Fruit fly (Drosophila melanogaster) whole organism, embryonic: ENCODE data around the gene Cht6.

Source experiments
- B-H2 ChIP-seq: fragments of 200-800 bp; sonication (Bioruptor generic); optimal IDR thresholded peaks from 2 replicates; lab custom pipeline; 2018; ENCODE audit warnings: missing biosample characterization, mild to moderate bottlenecking, missing genetic modification characterization
- BEAF-32 ChIP-seq: fragments of 200-800 bp; sonication (Bioruptor generic); optimal IDR thresholded peaks from 3 replicates; lab custom pipeline; 2017; ENCODE audit warnings: missing biosample characterization, missing genetic modification characterization, mild to moderate bottlenecking, moderate library complexity, missing genetic modification reagents
- CG10274 ChIP-seq: fragments of 200-800 bp; sonication (Bioruptor generic); optimal IDR thresholded peaks from 3 replicates; lab custom pipeline; 2017; ENCODE audit warnings: missing biosample characterization, mild to moderate bottlenecking, missing genetic modification characterization
- CG11398 ChIP-seq: fragments of 200-800 bp; sonication (Bioruptor generic); optimal IDR thresholded peaks from 2 replicates; lab custom pipeline; 2016; ENCODE audit warnings: missing biosample characterization, missing genetic modification characterization
- CG11504 ChIP-seq: fragments of 200-800 bp; sonication (Bioruptor generic); optimal IDR thresholded peaks from 3 replicates; lab custom pipeline; 2019; ENCODE audit warnings: missing biosample characterization, mild to moderate bottlenecking, missing genetic modification characterization, moderate library complexity
- CG12219 ChIP-seq: fragments of 200-800 bp; sonication (Bioruptor generic); optimal IDR thresholded peaks from 3 replicates; lab custom pipeline; 2018; ENCODE audit warnings: missing biosample characterization, mild to moderate bottlenecking, missing genetic modification characterization
- CG17802 ChIP-seq: fragments of 200-800 bp; sonication (Bioruptor generic); optimal IDR thresholded peaks from 2 replicates; lab custom pipeline; 2018; ENCODE audit warnings: missing biosample characterization, mild to moderate bottlenecking, missing genetic modification characterization, moderate library complexity
- CG18262 ChIP-seq: fragments of 200-800 bp; optimal IDR thresholded peaks from 3 replicates; lab custom pipeline; 2019; ENCODE audit warnings: missing biosample characterization, mild to moderate bottlenecking, missing genetic modification characterization, moderate library complexity
- CG2202 ChIP-seq: fragments of 200-800 bp; sonication (Bioruptor generic); optimal IDR thresholded peaks from 2 replicates; lab custom pipeline; 2018; ENCODE audit warnings: missing biosample characterization, mild to moderate bottlenecking, missing genetic modification characterization
- CG2678 ChIP-seq: fragments of 200-800 bp; sonication (Bioruptor generic); optimal IDR thresholded peaks from 3 replicates; lab custom pipeline; 2019; ENCODE audit warnings: missing biosample characterization, mild to moderate bottlenecking, missing genetic modification characterization, moderate library complexity
- CG3995 ChIP-seq: fragments of 200-800 bp; sonication (Bioruptor generic); optimal IDR thresholded peaks from 3 replicates; lab custom pipeline; 2016; ENCODE audit warnings: missing biosample characterization, missing genetic modification characterization
- CG43689 ChIP-seq: fragments of 200-800 bp; sonication (Bioruptor generic); IDR thresholded peaks from 2 replicates; pipeline ENCODE4 v1.3.6; 2022; ENCODE audit warnings: missing biosample characterization, missing genetic modification characterization
- CG6683 ChIP-seq: fragments of 200-800 bp; sonication (Bioruptor generic); optimal IDR thresholded peaks from 2 replicates; lab custom pipeline; 2017; ENCODE audit warnings: missing biosample characterization, mild to moderate bottlenecking, missing genetic modification characterization, missing genetic modification reagents
- CG7271 ChIP-seq: fragments of 200-800 bp; sonication (Bioruptor generic); optimal IDR thresholded peaks from 2 replicates; lab custom pipeline; 2018; ENCODE audit warnings: missing biosample characterization, mild to moderate bottlenecking, missing genetic modification characterization, moderate library complexity
- CG7357 ChIP-seq: fragments of 200-800 bp; sonication (Bioruptor generic); IDR thresholded peaks from 3 replicates; pipeline ENCODE4 v1.3.6; 2022; ENCODE audit warnings: missing biosample characterization, missing genetic modification characterization
- CG7987 ChIP-seq: fragments of 200-800 bp; sonication (Bioruptor generic); optimal IDR thresholded peaks from 2 replicates; lab custom pipeline; 2018; ENCODE audit warnings: missing biosample characterization, mild to moderate bottlenecking, missing genetic modification characterization, moderate library complexity
- CG8089 ChIP-seq: fragments of 200-800 bp; sonication (Bioruptor generic); optimal IDR thresholded peaks from 3 replicates; lab custom pipeline; 2016; ENCODE audit warnings: missing biosample characterization, missing genetic modification characterization
- CG9609 ChIP-seq: fragments of 200-800 bp; sonication (Bioruptor generic); optimal IDR thresholded peaks from 3 replicates; lab custom pipeline; 2016; ENCODE audit warnings: missing biosample characterization, missing genetic modification characterization
- CHES-1-like ChIP-seq: fragments of 200-800 bp; sonication (Bioruptor generic); optimal IDR thresholded peaks from 2 replicates; lab custom pipeline; 2016; ENCODE audit warnings: missing biosample characterization, missing genetic modification characterization
- Dip3 ChIP-seq: fragments of 200-800 bp; sonication (Bioruptor generic); optimal IDR thresholded peaks from 3 replicates; lab custom pipeline; 2016; ENCODE audit warnings: missing biosample characterization, missing genetic modification characterization
- Dp ChIP-seq: fragments of 200-800 bp; sonication (Bioruptor generic); optimal IDR thresholded peaks from 2 replicates; lab custom pipeline; 2018; ENCODE audit warnings: missing biosample characterization, mild to moderate bottlenecking, missing genetic modification characterization, moderate library complexity
- Gsc ChIP-seq: fragments of 200-800 bp; sonication (Bioruptor generic); IDR thresholded peaks from 2 replicates; pipeline ENCODE4 v1.3.6; 2022; ENCODE audit warnings: missing biosample characterization, missing genetic modification characterization
- Hr78 ChIP-seq, 2 experiments: fragments of 200-800 bp in 1 of 2; fragments of >200 bp in 1 of 2; sonication (Bioruptor generic) in 1 of 2; optimal IDR thresholded peaks; 2 replicates each; lab custom pipeline; 2017 to 2019; ENCODE audit warnings: missing biosample characterization in 2 of 2, missing genetic modification characterization in 2 of 2, mild to moderate bottlenecking in 1 of 2, moderate library complexity in 1 of 2
- Jarid2 ChIP-seq: fragments of 200-800 bp; sonication (Bioruptor generic); optimal IDR thresholded peaks from 3 replicates; lab custom pipeline; 2017; ENCODE audit warnings: mild to moderate bottlenecking, missing biosample characterization, missing genetic modification reagents, missing genetic modification characterization
- Poxn ChIP-seq: fragments of 200-800 bp; sonication (Bioruptor generic); IDR thresholded peaks from 2 replicates; pipeline ENCODE4 v1.3.6; 2022; ENCODE audit warnings: missing biosample characterization, missing genetic modification characterization
- Tbp ChIP-seq: fragments of >200 bp; optimal IDR thresholded peaks from 2 replicates; lab custom pipeline; 2018; ENCODE audit warnings: missing biosample characterization, missing genetic modification characterization
- Xbp1 ChIP-seq: fragments of 200-800 bp; sonication (Bioruptor generic); optimal IDR thresholded peaks from 3 replicates; lab custom pipeline; 2016; ENCODE audit warnings: missing biosample characterization, mild to moderate bottlenecking, missing genetic modification characterization
- ab ChIP-seq: fragments of 200-800 bp; sonication (Bioruptor generic); optimal IDR thresholded peaks from 2 replicates; lab custom pipeline; 2016; ENCODE audit warnings: missing biosample characterization, missing genetic modification characterization
- ap ChIP-seq: fragments of 200-800 bp; sonication (Bioruptor generic); IDR thresholded peaks from 2 replicates; pipeline ENCODE4 v1.3.6; 2022; ENCODE audit warnings: missing biosample characterization, missing genetic modification characterization
- ara ChIP-seq: fragments of 200-800 bp; sonication (Bioruptor generic); IDR thresholded peaks from 2 replicates; pipeline ENCODE4 v1.3.6; 2022; ENCODE audit warnings: missing biosample characterization, missing genetic modification characterization
- ash1 ChIP-seq: fragments of 200-800 bp; sonication (Bioruptor generic); optimal IDR thresholded peaks from 2 replicates; lab custom pipeline; 2018; ENCODE audit warnings: missing biosample characterization, mild to moderate bottlenecking, missing genetic modification characterization
- btn ChIP-seq: fragments of 200-800 bp; sonication (Bioruptor generic); optimal IDR thresholded peaks from 2 replicates; lab custom pipeline; 2016; ENCODE audit warnings: missing biosample characterization, missing genetic modification characterization
- cas ChIP-seq: fragments of 200-800 bp; sonication (Bioruptor generic); IDR thresholded peaks from 2 replicates; pipeline ENCODE4 v1.3.6; 2022; ENCODE audit warnings: missing biosample characterization, missing genetic modification characterization
- chif ChIP-seq, 2 experiments: fragments of 200-800 bp; sonication (Bioruptor generic); optimal IDR thresholded peaks; 3 replicates each; lab custom pipeline; 2016; ENCODE audit warnings: missing biosample characterization in 2 of 2, missing genetic modification characterization in 2 of 2
- crp ChIP-seq, 2 experiments: fragments of 200-800 bp; sonication (Bioruptor generic); optimal IDR thresholded peaks; 2 replicates in 1 of 2; 3 replicates in 1 of 2; lab custom pipeline; 2017; ENCODE audit warnings: missing biosample characterization in 2 of 2, missing genetic modification characterization in 2 of 2, mild to moderate bottlenecking in 1 of 2, moderate library complexity in 1 of 2
- dmrt99B ChIP-seq: fragments of 200-800 bp; sonication (Bioruptor generic); optimal IDR thresholded peaks from 2 replicates; lab custom pipeline; 2018; ENCODE audit warnings: missing biosample characterization, mild to moderate bottlenecking, missing genetic modification characterization, moderate library complexity
- fd64A ChIP-seq: fragments of 200-800 bp; sonication (Bioruptor generic); optimal IDR thresholded peaks from 3 replicates; lab custom pipeline; 2018; ENCODE audit warnings: missing biosample characterization, mild to moderate bottlenecking, missing genetic modification characterization
- hb ChIP-seq: fragments of 200-800 bp; sonication (Bioruptor generic); IDR thresholded peaks from 3 replicates; pipeline ENCODE4 v1.3.6; 2022; ENCODE audit warnings: missing biosample characterization, missing genetic modification characterization; ENCODE audit not compliant: partially characterized antibody
- klu ChIP-seq: fragments of 200-800 bp; sonication (Bioruptor generic); IDR thresholded peaks from 2 replicates; pipeline ENCODE4 v1.3.6; 2022; ENCODE audit warnings: missing biosample characterization, missing genetic modification characterization
- lmd ChIP-seq: fragments of 200-800 bp; sonication (Bioruptor generic); IDR thresholded peaks from 2 replicates; pipeline ENCODE4 v1.3.6; 2022; ENCODE audit warnings: missing biosample characterization, missing genetic modification characterization
- maf-S ChIP-seq: fragments of 200-800 bp; sonication (Bioruptor generic); optimal IDR thresholded peaks from 2 replicates; lab custom pipeline; 2016; ENCODE audit warnings: missing biosample characterization, missing genetic modification characterization
- mam ChIP-seq: fragments of 200-800 bp; sonication (Bioruptor generic); optimal IDR thresholded peaks from 3 replicates; lab custom pipeline; 2016; ENCODE audit warnings: missing biosample characterization, missing genetic modification characterization
- mld ChIP-seq: fragments of 200-800 bp; sonication (Bioruptor generic); IDR thresholded peaks from 3 replicates; pipeline ENCODE4 v1.3.6; 2022; ENCODE audit warnings: missing biosample characterization, missing genetic modification characterization; ENCODE audit not compliant: partially characterized antibody
- nmo ChIP-seq: fragments of 200-800 bp; sonication (Bioruptor generic); optimal IDR thresholded peaks from 2 replicates; lab custom pipeline; 2018; ENCODE audit warnings: missing biosample characterization, mild to moderate bottlenecking, missing genetic modification characterization, moderate library complexity
- peb ChIP-seq: fragments of 200-800 bp; sonication (Bioruptor generic); IDR thresholded peaks from 2 replicates; pipeline ENCODE4 v1.3.6; 2022; ENCODE audit warnings: missing biosample characterization, missing genetic modification characterization
- pros ChIP-seq: fragments of 200-800 bp; sonication (Bioruptor generic); optimal IDR thresholded peaks from 3 replicates; lab custom pipeline; 2019; ENCODE audit warnings: missing biosample characterization, mild to moderate bottlenecking, missing genetic modification characterization, moderate library complexity
- slbo ChIP-seq: fragments of 200-800 bp; sonication (Bioruptor generic); IDR thresholded peaks from 2 replicates; pipeline ENCODE4 v1.3.6; 2022; ENCODE audit warnings: missing biosample characterization, missing genetic modification characterization
- toy ChIP-seq: fragments of 200-800 bp; sonication (Bioruptor generic); IDR thresholded peaks from 2 replicates; pipeline ENCODE4 v1.3.6; 2022; ENCODE audit warnings: missing biosample characterization, missing genetic modification characterization
- vnd ChIP-seq: fragments of 200-800 bp; sonication (Bioruptor generic); IDR thresholded peaks from 3 replicates; pipeline ENCODE4 v1.3.6; 2022; ENCODE audit warnings: missing biosample characterization, missing genetic modification characterization; ENCODE audit not compliant: partially characterized antibody
- yki ChIP-seq: fragments of >200 bp; optimal IDR thresholded peaks from 3 replicates; lab custom pipeline; 2018
- z ChIP-seq: fragments of 200-800 bp; sonication (Bioruptor generic); IDR thresholded peaks from 3 replicates; pipeline ENCODE4 v1.3.6; 2022; ENCODE audit warnings: missing biosample characterization, missing genetic modification characterization

Cht6 gene

dm6 chrX:10067528-10067927 is 50.9 kb downstream of the Cht6 start (continued):
- TF ChIP-seq maf-S (peak; percentile 9), CG11398 (no peak), CG12219 (peak; percentile 61), Gsc (GFP tag; lab: Robert Waterston, UW) (no peak), toy (no peak), fd64A (GFP tag; lab: Kevin White, UChicago) (no peak), hb (GFP tag; lab: Robert Waterston, UW) (no peak), ap (GFP tag; lab: Robert Waterston, UW) (no peak), Dip3 (no peak), yki (lab: Kevin White, UChicago) (no peak), chif (GFP tag; optimal IDR thresholded peaks at IDR 0.05; lab: Kevin White, UChicago) (peak; percentile 37 to 42), CG17802 (tag; lab: Kevin White, UChicago) (peak; percentile 1), CG7271 (tag; lab: Kevin White, UChicago) (no peak), mld (GFP tag; lab: Robert Waterston, UW) (no peak), Xbp1 (GFP tag; lab: Kevin White, UChicago) (peak; percentile 57), peb (GFP tag; lab: Robert Waterston, UW) (no peak; the same call in 1 of the 2 replicates), slbo (peak; percentile 59; the same call in 1 of the 2 replicates), B-H2 (GFP tag; lab: Kevin White, UChicago) (no peak), lmd (GFP tag; lab: Robert Waterston, UW) (no peak; the same call in 1 of the 2 replicates), pros (GFP tag; lab: Kevin White, UChicago) (no peak), CG2202 (tag; lab: Kevin White, UChicago) (no peak), BEAF-32 (GFP tag; lab: Kevin White, UChicago) (no peak), Jarid2 (GFP tag; lab: Kevin White, UChicago) (no peak), Hr78 (GFP tag; optimal IDR thresholded peaks at IDR 0.05; lab: Kevin White, UChicago) (no peak), CG2678 (tag; lab: Kevin White, UChicago) (no peak), nmo (GFP tag; lab: Kevin White, UChicago) (peak; percentile 33), CG6683 (GFP tag; lab: Kevin White, UChicago) (no peak), btn (GFP tag; lab: Kevin White, UChicago) (no peak), dmrt99B (tag; lab: Kevin White, UChicago) (peak; percentile 57), crp (GFP tag; optimal IDR thresholded peaks at IDR 0.05; lab: Kevin White, UChicago) (no peak), Dp (GFP tag; lab: Kevin White, UChicago) (no peak), klu (GFP tag; lab: Robert Waterston, UW) (peak; percentile 36; the same call in 1 of the 2 replicates), CG11504 (tag; lab: Kevin White, UChicago) (peak; percentile 62), vnd (GFP tag; lab: Robert Waterston, UW) (no peak), ab (GFP tag; lab: Kevin White, UChicago) (no peak), CG8089 (GFP tag; lab: Kevin White, UChicago) (peak; percentile 15), Poxn (GFP tag; lab: Robert Waterston, UW) (no peak), CHES-1-like (GFP tag; lab: Kevin White, UChicago) (no peak), CG43689 (GFP tag; lab: Robert Waterston, UW) (no peak), CG7357 (0 out of 3 replicates have a peak, but pooled peaks have one; percentile 13), CG9609 (GFP tag; lab: Kevin White, UChicago) (peak; percentile 45), CG3995 (no peak), CG7987 (no peak), z (no peak), cas (GFP tag; lab: Robert Waterston, UW) (no peak), ash1 (GFP tag; lab: Kevin White, UChicago) (no peak), CG10274 (no peak), CG18262 (tag; lab: Kevin White, UChicago) (peak; percentile 32), ara (GFP tag; lab: Robert Waterston, UW) (no peak), Tbp (GFP tag; lab: Kevin White, UChicago) (no peak), mam (GFP tag; lab: Kevin White, UChicago) (peak; percentile 31)
